Worm (Caenorhabditis elegans): Measurements from ENCODE around the gene F23A7.8.

F23A7.8 gene

ce11 chrX:16209660-16210059, 3.5 kb upstream of the F23A7.8 start (continued):
- peak; percentile 86 for TF ChIP-seq B0336.3 (GFP tag; IDR thresholded peaks at IDR 0.05)
- peak; percentile 68 for TF ChIP-seq zfh-2 (GFP tag; conservative IDR thresholded peaks at IDR 0.05)
- TF ChIP-seq T07F8.4 (tag; optimal IDR thresholded peaks at IDR 0.05), result peak; percentile 85
- TF ChIP-seq egl-44 (GFP tag; IDR thresholded peaks at IDR 0.05), result peak; percentile 97
- TF ChIP-seq attf-3 (GFP tag; conservative IDR thresholded peaks at IDR 0.05), result peak; percentile 52
- TF ChIP-seq attf-5 (GFP tag; optimal IDR thresholded peaks at IDR 0.05), result peak; percentile 40
- peak; percentile 97 for TF ChIP-seq tbp1 (GFP tag; optimal IDR thresholded peaks at IDR 0.05)
- TF ChIP-seq Y67H2A.10 (GFP tag; conservative IDR thresholded peaks at IDR 0.05), result 0 out of 2 replicates have a peak, but pooled peaks have one; percentile 34
- TF ChIP-seq madf-6 (GFP tag; IDR thresholded peaks at IDR 0.05), result peak; percentile 77
- peak; percentile 92 for TF ChIP-seq K11D2.4 (GFP tag; IDR thresholded peaks at IDR 0.05)
- TF ChIP-seq ztf-3 (GFP tag; optimal IDR thresholded peaks at IDR 0.05), result peak; percentile 30
- no peak for TF ChIP-seq ceh-91 (GFP tag; IDR thresholded peaks at IDR 0.05)
- TF ChIP-seq repo-1 (tag; optimal IDR thresholded peaks at IDR 0.05), result peak; percentile 92
- peak; percentile 80 for TF ChIP-seq zim-3 (tag; optimal IDR thresholded peaks at IDR 0.05)
- TF ChIP-seq die-1 (tag; optimal IDR thresholded peaks at IDR 0.05), result peak; percentile 81
- TF ChIP-seq unc-130 (GFP tag; optimal IDR thresholded peaks at IDR 0.05), result peak; percentile 41
- peak; percentile 56 for TF ChIP-seq hrde-1 (tag; optimal IDR thresholded peaks at IDR 0.05; ENCODE audit: borderline replicate concordance)
- TF ChIP-seq B0019.2 (GFP tag; conservative IDR thresholded peaks at IDR 0.05), result no peak
- peak; percentile 76; the same call in 1 of the 2 replicates for TF ChIP-seq aptf-3 (GFP tag; IDR thresholded peaks at IDR 0.05)
- TF ChIP-seq F39B2.1 (GFP tag; IDR thresholded peaks at IDR 0.05), result peak; percentile 84; the same call in 1 of the 2 replicates
- peak; percentile 89 for TF ChIP-seq ekl-4 (GFP tag; IDR thresholded peaks at IDR 0.05)
- peak; percentile 92 for TF ChIP-seq hmg-1.2 (GFP tag; IDR thresholded peaks at IDR 0.05)
- peak; percentile 91 for TF ChIP-seq rcor-1 (GFP tag; IDR thresholded peaks at IDR 0.05)
- TF ChIP-seq lsy-27 (tag; optimal IDR thresholded peaks at IDR 0.05; ENCODE audit: borderline replicate concordance, insufficient read depth), result peak; percentile 80
- peak; percentile 6 for TF ChIP-seq tbx-9 (tag; optimal IDR thresholded peaks at IDR 0.05; ENCODE audit: borderline replicate concordance)
- no peak for TF ChIP-seq ccch-3 (GFP tag; optimal IDR thresholded peaks at IDR 0.05)
- peak; percentile 57 to 71 for TF ChIP-seq let-607 (tag; optimal IDR thresholded peaks at IDR 0.05)
- peak; percentile 69 for TF ChIP-seq ceh-100 (GFP tag; IDR thresholded peaks at IDR 0.05)
- 0 out of 2 replicates have a peak, but pooled peaks have one; percentile 74 for TF ChIP-seq bed-1 (GFP tag; IDR thresholded peaks at IDR 0.05)
- peak; percentile 80 for TF ChIP-seq atf-7 (tag; optimal IDR thresholded peaks at IDR 0.05)
- TF ChIP-seq dpff-1 (tag; optimal IDR thresholded peaks at IDR 0.05), result no peak
- TF ChIP-seq ceh-40 (GFP tag; IDR thresholded peaks at IDR 0.05), result peak; percentile 80
- TF ChIP-seq lin-54 (GFP tag; optimal IDR thresholded peaks at IDR 0.05), result peak; percentile 77
- TF ChIP-seq ztf-28 (GFP tag; IDR thresholded peaks at IDR 0.05), result peak; percentile 80; the same call in 1 of the 2 replicates
- no peak for TF ChIP-seq ceh-79 (tag; optimal IDR thresholded peaks at IDR 0.05)
- 0 out of 2 replicates have a peak, but pooled peaks have one; percentile 26 for TF ChIP-seq aptf-2 (GFP tag; conservative IDR thresholded peaks at IDR 0.05)
- peak; percentile 70 for TF ChIP-seq snpc-1.1 (tag; optimal IDR thresholded peaks at IDR 0.05; ENCODE audit: insufficient read depth)
- TF ChIP-seq sptf-2 (GFP tag; optimal IDR thresholded peaks at IDR 0.05), result peak; percentile 79
- peak; percentile 71; the same call in 1 of the 2 replicates for TF ChIP-seq sea-2 (GFP tag; IDR thresholded peaks at IDR 0.05)
- peak; percentile 52 for TF ChIP-seq lir-1 (GFP tag; conservative IDR thresholded peaks at IDR 0.05)
- TF ChIP-seq ztf-6 (GFP tag; IDR thresholded peaks at IDR 0.05), result peak; percentile 87; the same call in 1 of the 2 replicates
- TF ChIP-seq K12H6.12 (tag; optimal IDR thresholded peaks at IDR 0.05), result peak; percentile 69
- TF ChIP-seq ceh-58 (GFP tag; IDR thresholded peaks at IDR 0.05), result peak; percentile 89; the same call in 1 of the 2 replicates
- TF ChIP-seq let-526 (GFP tag; IDR thresholded peaks at IDR 0.05), result peak; percentile 67; the same call in 1 of the 2 replicates
- peak; percentile 61 for TF ChIP-seq F57C9.4 (tag; optimal IDR thresholded peaks at IDR 0.05)
- TF ChIP-seq D2030.7 (GFP tag; IDR thresholded peaks at IDR 0.05), result peak; percentile 80
- no peak for TF ChIP-seq sdz-38 (tag; optimal IDR thresholded peaks at IDR 0.05)
- TF ChIP-seq nhr-80 (tag; optimal IDR thresholded peaks at IDR 0.05), result peak; percentile 54

Measured in whole organism, young adult.